Fruit fly (Drosophila melanogaster) whole organism, wandering third instar larva: ENCODE measurements around the gene CG31689.

Source experiments
- Abd-B ChIP-seq: fragments of >200 bp; optimal IDR thresholded peaks from 2 replicates; lab custom pipeline; 2017; ENCODE audit warnings: missing biosample characterization, missing genetic modification characterization
- CG32264 ChIP-seq: fragments of 200-800 bp; sonication (Bioruptor generic); optimal IDR thresholded peaks from 2 replicates; lab custom pipeline; 2016; ENCODE audit warnings: missing biosample characterization, missing genetic modification characterization
- CG9705 ChIP-seq: fragments of 200-800 bp; sonication (Bioruptor generic); optimal IDR thresholded peaks from 2 replicates; lab custom pipeline; 2018; ENCODE audit warnings: missing biosample characterization, mild to moderate bottlenecking, missing genetic modification characterization
- CrebA ChIP-seq: fragments of 200-800 bp; sonication (Bioruptor generic); optimal IDR thresholded peaks from 2 replicates; lab custom pipeline; 2016; ENCODE audit warnings: missing biosample characterization, mild to moderate bottlenecking, missing genetic modification characterization, borderline replicate concordance
- Dfd ChIP-seq: fragments of >200 bp; optimal IDR thresholded peaks from 2 replicates; lab custom pipeline; 2017; ENCODE audit warnings: missing biosample characterization, missing genetic modification characterization
- Dif ChIP-seq: fragments of 200-275, 200-300 bp; sonication (Bioruptor generic); optimal IDR thresholded peaks from 2 replicates; lab custom pipeline; 2018; ENCODE audit warnings: missing biosample characterization, missing genetic modification characterization; ENCODE audit not compliant: partially characterized antibody
- GATAd ChIP-seq: sonication (Bioruptor generic); optimal IDR thresholded peaks from 2 replicates; lab custom pipeline; 2016; ENCODE audit warnings: missing biosample characterization, missing genetic modification characterization
- HLH106 ChIP-seq: fragments of 200-800 bp; optimal IDR thresholded peaks from 3 replicates; lab custom pipeline; 2019; ENCODE audit warnings: missing biosample characterization, mild to moderate bottlenecking, missing genetic modification characterization, moderate library complexity
- Hr83 ChIP-seq: fragments of 200-300 bp; sonication (Bioruptor generic); optimal IDR thresholded peaks from 2 replicates; lab custom pipeline; 2016; ENCODE audit warnings: missing biosample characterization, mild to moderate bottlenecking, missing genetic modification characterization, moderate library complexity; ENCODE audit not compliant: poor library complexity, severe bottlenecking
- Jra ChIP-seq: sonication (Bioruptor generic); optimal IDR thresholded peaks from 2 replicates; lab custom pipeline; 2016; ENCODE audit warnings: missing biosample characterization, missing genetic modification characterization
- Myc ChIP-seq: fragments of >200 bp; optimal IDR thresholded peaks from 2 replicates; lab custom pipeline; 2017
- N ChIP-seq: fragments of >200 bp; optimal IDR thresholded peaks from 2 replicates; lab custom pipeline; 2018; ENCODE audit warnings: missing biosample characterization, missing external identifiers, missing genetic modification characterization
- OdsH ChIP-seq: fragments of 200-800 bp; sonication (Bioruptor generic); optimal IDR thresholded peaks from 2 replicates; lab custom pipeline; 2016; ENCODE audit warnings: missing biosample characterization, mild to moderate bottlenecking, missing genetic modification characterization
- Rel ChIP-seq, 2 experiments: fragments of 200-800 bp; sonication (Bioruptor generic) in 1 of 2; optimal IDR thresholded peaks; 2 replicates in 1 of 2; 3 replicates in 1 of 2; lab custom pipeline; 2016 to 2019; ENCODE audit warnings: mild to moderate bottlenecking in 2 of 2, missing biosample characterization in 2 of 2, missing genetic modification characterization in 2 of 2, moderate library complexity in 1 of 2
- Sp1 ChIP-seq: fragments of 200-800 bp; sonication (Bioruptor generic); optimal IDR thresholded peaks from 3 replicates; lab custom pipeline; 2019; ENCODE audit warnings: missing biosample characterization, mild to moderate bottlenecking, missing genetic modification characterization, moderate library complexity
- Vsx2 ChIP-seq: fragments of 200-300, 225-300 bp; sonication (Bioruptor generic); optimal IDR thresholded peaks from 2 replicates; lab custom pipeline; 2018; ENCODE audit warnings: missing biosample characterization, missing genetic modification characterization; ENCODE audit not compliant: partially characterized antibody
- br ChIP-seq: fragments of 200-800 bp; sonication (Bioruptor generic); optimal IDR thresholded peaks from 2 replicates; lab custom pipeline; 2016; ENCODE audit warnings: missing biosample characterization, missing genetic modification characterization
- brk ChIP-seq: fragments of 200-800 bp; sonication (Bioruptor generic); optimal IDR thresholded peaks from 2 replicates; lab custom pipeline; 2016; ENCODE audit warnings: missing biosample characterization, mild to moderate bottlenecking, missing genetic modification characterization
- dl ChIP-seq, 2 experiments: fragments of 175-275, 200-275 bp in 1 of 2; fragments of 200-275 bp in 1 of 2; sonication (Bioruptor generic); optimal IDR thresholded peaks; lab custom pipeline; 2018; ENCODE audit warnings: mild to moderate bottlenecking in 2 of 2, missing biosample characterization in 2 of 2, missing genetic modification characterization in 2 of 2, moderate library complexity in 2 of 2; ENCODE audit not compliant: partially characterized antibody in 2 of 2, insufficient read depth in 1 of 2
- dmrt93B ChIP-seq: fragments of 200-800 bp; sonication (Bioruptor generic); optimal IDR thresholded peaks from 2 replicates; lab custom pipeline; 2018; ENCODE audit warnings: missing biosample characterization, mild to moderate bottlenecking, missing genetic modification characterization
- dsf ChIP-seq: sonication (Bioruptor generic); optimal IDR thresholded peaks from 2 replicates; lab custom pipeline; 2016; ENCODE audit warnings: missing biosample characterization, missing genetic modification characterization, borderline replicate concordance
- ey ChIP-seq: fragments of 200-800 bp; sonication (Bioruptor generic); optimal IDR thresholded peaks from 2 replicates; lab custom pipeline; 2016; ENCODE audit warnings: missing biosample characterization, missing genetic modification characterization
- foxo ChIP-seq, 2 experiments: fragments of 200-800 bp; sonication (Bioruptor generic); optimal IDR thresholded peaks; 2 replicates in 1 of 2; 3 replicates in 1 of 2; lab custom pipeline; 2016 to 2017; ENCODE audit warnings: missing biosample characterization in 2 of 2, missing genetic modification characterization in 2 of 2
- fru ChIP-seq: fragments of 200-800 bp; sonication (Bioruptor generic); optimal IDR thresholded peaks from 3 replicates; lab custom pipeline; 2016; ENCODE audit warnings: missing biosample characterization, mild to moderate bottlenecking, missing genetic modification characterization
- h ChIP-seq: fragments of 200-800 bp; sonication (Bioruptor generic); optimal IDR thresholded peaks from 3 replicates; lab custom pipeline; 2016; ENCODE audit warnings: missing biosample characterization, mild to moderate bottlenecking, missing genetic modification characterization
- lola ChIP-seq: fragments of >200 bp; optimal IDR thresholded peaks from 2 replicates; lab custom pipeline; 2017; ENCODE audit warnings: missing biosample characterization, missing genetic modification characterization
- pan ChIP-seq: fragments of >200 bp; optimal IDR thresholded peaks from 2 replicates; lab custom pipeline; 2017
- psq ChIP-seq: fragments of 200-800 bp; sonication (Bioruptor generic); optimal IDR thresholded peaks from 3 replicates; lab custom pipeline; 2017; ENCODE audit warnings: missing biosample characterization, mild to moderate bottlenecking, missing genetic modification characterization, moderate library complexity
- rgr ChIP-seq: fragments of 200-800 bp; sonication (Bioruptor generic); optimal IDR thresholded peaks from 3 replicates; lab custom pipeline; 2016; ENCODE audit warnings: missing biosample characterization, mild to moderate bottlenecking, missing genetic modification characterization
- sv ChIP-seq: fragments of 200-800 bp; sonication (Bioruptor generic); optimal IDR thresholded peaks from 3 replicates; lab custom pipeline; 2016; ENCODE audit warnings: missing biosample characterization, missing genetic modification characterization
- tai ChIP-seq: sonication (Bioruptor generic); optimal IDR thresholded peaks from 2 replicates; lab custom pipeline; 2016; ENCODE audit warnings: missing biosample characterization, missing genetic modification characterization
- usp ChIP-seq: fragments of >200 bp; optimal IDR thresholded peaks from 2 replicates; lab custom pipeline; 2017; ENCODE audit warnings: missing biosample characterization, missing genetic modification characterization
- woc ChIP-seq: sonication (Bioruptor generic); optimal IDR thresholded peaks from 2 replicates; lab custom pipeline; 2016; ENCODE audit warnings: missing biosample characterization, mild to moderate bottlenecking, missing genetic modification characterization

Gene CG31689

DNA sequence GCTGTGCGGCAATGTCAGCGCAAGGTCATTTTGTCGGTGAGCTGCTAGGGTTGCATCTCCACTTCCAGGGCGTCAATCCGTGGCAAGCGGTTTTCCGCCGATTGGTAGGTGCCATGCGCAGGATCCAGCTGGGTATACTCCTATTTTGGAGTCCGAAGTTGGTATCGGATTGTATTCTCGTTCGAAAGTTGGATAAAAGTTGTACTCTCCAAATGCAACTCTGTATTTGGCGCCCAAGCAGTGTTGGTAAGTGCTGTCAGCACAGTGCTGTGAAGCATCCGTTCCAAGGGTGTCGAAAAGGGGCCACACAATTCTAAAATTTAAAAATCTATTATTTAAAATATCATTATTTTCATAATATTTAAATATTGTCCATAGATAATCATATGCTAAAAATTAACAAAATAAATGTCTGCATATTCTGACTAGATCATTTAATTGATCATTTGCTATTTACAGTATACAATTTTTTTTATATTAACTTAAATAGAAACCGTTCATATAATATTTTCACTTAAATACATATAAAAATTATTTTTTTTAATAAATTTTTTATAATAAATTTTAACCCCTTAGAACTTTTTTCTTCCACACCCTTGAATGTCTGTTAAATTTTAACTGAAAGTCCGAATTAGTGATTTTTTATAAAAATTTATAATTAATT is 23.1 kb downstream of the CG31689 start (continued):
- peak; percentile 93 for TF ChIP-seq rgr
- TF ChIP-seq fru (GFP tag; lab: Kevin White, UChicago): peak; percentile 86
- TF ChIP-seq lola: no peak
- TF ChIP-seq Hr83 (GFP tag; lab: Kevin White, UChicago): peak; percentile 91
- peak; percentile 94 for TF ChIP-seq Sp1
- no peak for TF ChIP-seq Dfd
- TF ChIP-seq OdsH (GFP tag; lab: Kevin White, UChicago): peak; percentile 85
- peak; percentile 82 for TF ChIP-seq ey
- TF ChIP-seq CG9705 (GFP tag; lab: Kevin White, UChicago): peak; percentile 86
- TF ChIP-seq h (GFP tag; lab: Kevin White, UChicago): peak; percentile 91
- peak; percentile 79 for TF ChIP-seq Myc (lab: Kevin White, UChicago)
- TF ChIP-seq GATAd (GFP tag; lab: Kevin White, UChicago): no peak
- TF ChIP-seq foxo (GFP tag; optimal IDR thresholded peaks at IDR 0.05; lab: Kevin White, UChicago): peak in 1 of 2 experiments; percentile 92
- TF ChIP-seq dmrt93B (GFP tag; lab: Kevin White, UChicago): peak; percentile 88
- TF ChIP-seq HLH106 (tag; lab: Kevin White, UChicago): peak; percentile 93
- no peak for TF ChIP-seq pan (lab: Kevin White, UChicago)
- TF ChIP-seq tai (GFP tag; lab: Kevin White, UChicago): no peak
- no peak for TF ChIP-seq dl (GFP tag; optimal IDR thresholded peaks at IDR 0.05; lab: Kevin White, UChicago; ENCODE audit: insufficient read depth in 1 of 2, partially characterized antibody in 2 of 2)
- TF ChIP-seq sv: peak; percentile 78

- TF ChIP-seq tai (GFP tag; lab: Kevin White, UChicago) (no peak), Dfd (no peak), brk (GFP tag; lab: Kevin White, UChicago) (no peak), foxo (GFP tag; optimal IDR thresholded peaks at IDR 0.05; lab: Kevin White, UChicago) (peak in 1 of 2 experiments; percentile 56), psq (GFP tag; lab: Kevin White, UChicago) (no peak), CrebA (GFP tag; lab: Kevin White, UChicago) (no peak), Dif (GFP tag; lab: Kevin White, UChicago) (no peak), OdsH (GFP tag; lab: Kevin White, UChicago) (peak; percentile 0), dmrt93B (GFP tag; lab: Kevin White, UChicago) (no peak), Myc (lab: Kevin White, UChicago) (peak; percentile 81), HLH106 (tag; lab: Kevin White, UChicago) (no peak), Jra (GFP tag; lab: Kevin White, UChicago) (no peak), rgr (peak; percentile 7), woc (GFP tag; lab: Kevin White, UChicago) (peak; percentile 77), usp (GFP tag; lab: Kevin White, UChicago) (no peak), Hr83 (GFP tag; lab: Kevin White, UChicago) (peak; percentile 0), br (GFP tag; lab: Kevin White, UChicago) (peak; percentile 26), Abd-B (GFP tag; lab: Kevin White, UChicago) (no peak), h (GFP tag; lab: Kevin White, UChicago) (peak; percentile 14), Rel (GFP tag; optimal IDR thresholded peaks at IDR 0.05; lab: Kevin White, UChicago) (no peak), Rel (tag; optimal IDR thresholded peaks at IDR 0.05; lab: Kevin White, UChicago) (peak; percentile 43), lola (no peak), Sp1 (peak; percentile 15), ey (no peak)
These were observed 23.8 kb downstream of the CG31689 start for dm6 chr2L:2749144-2749766.

dm6 chr2L:2750337-2751084 is 25.0 kb downstream of the CG31689 start:
- TF ChIP-seq Jra (GFP tag; lab: Kevin White, UChicago): no peak
- TF ChIP-seq Vsx2 (GFP tag; lab: Kevin White, UChicago): no peak
- TF ChIP-seq Hr83 (GFP tag; lab: Kevin White, UChicago): no peak
- no peak for TF ChIP-seq CG9705 (GFP tag; lab: Kevin White, UChicago)
- TF ChIP-seq dsf (GFP tag; lab: Kevin White, UChicago): no peak
- no peak for TF ChIP-seq psq (GFP tag; lab: Kevin White, UChicago)
- peak; percentile 40 for TF ChIP-seq rgr
- TF ChIP-seq dl (GFP tag; optimal IDR thresholded peaks at IDR 0.05; lab: Kevin White, UChicago; ENCODE audit: insufficient read depth in 1 of 2, partially characterized antibody in 2 of 2): no peak
- TF ChIP-seq Sp1: no peak
- peak; percentile 24 for TF ChIP-seq woc (GFP tag; lab: Kevin White, UChicago)
- no peak for TF ChIP-seq Abd-B (GFP tag; lab: Kevin White, UChicago)
- TF ChIP-seq usp (GFP tag; lab: Kevin White, UChicago): no peak
- TF ChIP-seq ey: peak; percentile 40
- peak; percentile 66 for TF ChIP-seq sv
- TF ChIP-seq OdsH (GFP tag; lab: Kevin White, UChicago): peak; percentile 28
- TF ChIP-seq pan (lab: Kevin White, UChicago): no peak
- no peak for TF ChIP-seq N (GFP tag; lab: Kevin White, UChicago)
- TF ChIP-seq h (GFP tag; lab: Kevin White, UChicago): peak; percentile 50
- no peak for TF ChIP-seq Dif (GFP tag; lab: Kevin White, UChicago)
- peak; percentile 19 for TF ChIP-seq HLH106 (tag; lab: Kevin White, UChicago)
- TF ChIP-seq brk (GFP tag; lab: Kevin White, UChicago): no peak
- TF ChIP-seq fru (GFP tag; lab: Kevin White, UChicago): peak; percentile 24
- TF ChIP-seq GATAd (GFP tag; lab: Kevin White, UChicago): no peak
- TF ChIP-seq foxo (GFP tag; optimal IDR thresholded peaks at IDR 0.05; lab: Kevin White, UChicago): peak in 1 of 2 experiments; percentile 60
- TF ChIP-seq CG32264 (GFP tag; lab: Kevin White, UChicago): no peak
- peak; percentile 13 for TF ChIP-seq br (GFP tag; lab: Kevin White, UChicago)
